Fruit fly (Drosophila melanogaster): Measurements from ENCODE around the gene wts.

wts gene

DNA sequence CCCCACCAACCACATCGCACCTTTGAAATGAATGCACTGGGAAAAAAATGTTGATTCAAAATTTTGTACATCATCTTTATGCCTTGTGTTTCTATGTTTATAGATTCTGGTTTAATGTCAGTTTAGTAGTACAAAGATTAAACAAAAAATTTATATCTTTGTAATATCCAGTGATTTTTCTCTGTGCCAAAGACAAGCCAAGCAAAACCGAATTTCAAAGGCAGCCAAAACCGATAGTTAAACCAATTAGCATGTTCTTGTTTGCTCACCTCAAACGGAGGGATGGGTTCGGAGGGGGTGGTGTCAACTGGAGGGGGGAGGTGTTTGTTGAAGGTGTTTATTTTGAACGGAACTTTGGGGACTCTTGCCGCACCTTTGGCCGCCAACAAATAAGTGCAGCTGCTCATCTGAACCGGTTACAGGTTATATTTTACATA, 7.5 kb upstream of the wts start (continued):
- peak in 1 of 2 experiments; percentile 99 for TF ChIP-seq Hr78 (GFP tag; optimal IDR thresholded peaks at IDR 0.05)
- TF ChIP-seq dimm (GFP tag; IDR thresholded peaks at IDR 0.05): peak; percentile 54; the same call in 1 of the 2 replicates
- TF ChIP-seq onecut (GFP tag; IDR thresholded peaks at IDR 0.05): peak; percentile 78
- TF ChIP-seq CG6854 (GFP tag; optimal IDR thresholded peaks at IDR 0.05): peak; percentile 69
- peak; percentile 76 for TF ChIP-seq scrt (GFP tag; optimal IDR thresholded peaks at IDR 0.05)
- peak; percentile 71 for TF ChIP-seq CG1602 (GFP tag; optimal IDR thresholded peaks at IDR 0.05)
- TF ChIP-seq Stat92E (GFP tag; optimal IDR thresholded peaks at IDR 0.05): peak in 1 of 3 experiments; percentile 35
- TF ChIP-seq unpg (GFP tag; optimal IDR thresholded peaks at IDR 0.05): peak; percentile 92
- peak; percentile 68 for TF ChIP-seq Gug (GFP tag; IDR thresholded peaks at IDR 0.05)
- peak; percentile 61 for TF ChIP-seq CG4282 (GFP tag; optimal IDR thresholded peaks at IDR 0.05)
- TF ChIP-seq fd102C (GFP tag; optimal IDR thresholded peaks at IDR 0.05): peak; percentile 25
- peak; percentile 62 for TF ChIP-seq CG31388 (GFP tag; optimal IDR thresholded peaks at IDR 0.05)
- no peak for TF ChIP-seq usp (GFP tag; optimal IDR thresholded peaks at IDR 0.05)
- no peak for TF ChIP-seq amos (GFP tag; IDR thresholded peaks at IDR 0.05; ENCODE audit: partially characterized antibody)
- TF ChIP-seq CG4404 (GFP tag; IDR thresholded peaks at IDR 0.05): peak; percentile 54
- TF ChIP-seq nerfin-2 (GFP tag; IDR thresholded peaks at IDR 0.05; ENCODE audit: partially characterized antibody): no peak
- TF ChIP-seq CG5180 (GFP tag; optimal IDR thresholded peaks at IDR 0.05): peak; percentile 75
- peak; percentile 73 for TF ChIP-seq croc (GFP tag; conservative IDR thresholded peaks at IDR 0.05)
- peak; percentile 77 to 80 for TF ChIP-seq Pdp1 (GFP tag; optimal IDR thresholded peaks at IDR 0.05)
- TF ChIP-seq fu2 (GFP tag; optimal IDR thresholded peaks at IDR 0.05): peak; percentile 73
- peak in 1 of 3 experiments; percentile 78 for TF ChIP-seq lola (GFP tag; optimal IDR thresholded peaks at IDR 0.05)
- TF ChIP-seq MESR4 (GFP tag; optimal IDR thresholded peaks at IDR 0.05): peak; percentile 1
- TF ChIP-seq CG3838 (GFP tag; optimal IDR thresholded peaks at IDR 0.05): peak; percentile 53
- TF ChIP-seq hbn (GFP tag; IDR thresholded peaks at IDR 0.05; ENCODE audit: partially characterized antibody): no peak
- peak; percentile 77 for TF ChIP-seq CG1647 (GFP tag; optimal IDR thresholded peaks at IDR 0.05)
- peak; percentile 78 for TF ChIP-seq CG14667 (GFP tag; IDR thresholded peaks at IDR 0.05)
- TF ChIP-seq Taf1 (GFP tag; IDR thresholded peaks at IDR 0.05): peak; percentile 38; the same call in 1 of the 2 replicates
- peak; percentile 90 for TF ChIP-seq fd96Cb (tag; optimal IDR thresholded peaks at IDR 0.05)
- TF ChIP-seq Lim3 (GFP tag; IDR thresholded peaks at IDR 0.05): peak; percentile 53; the same call in 1 of the 2 replicates
- TF ChIP-seq gsb (GFP tag; IDR thresholded peaks at IDR 0.05): peak; percentile 74
- peak; percentile 96 for TF ChIP-seq vvl (GFP tag; IDR thresholded peaks at IDR 0.05)
- TF ChIP-seq CG8944 (GFP tag; optimal IDR thresholded peaks at IDR 0.05): peak; percentile 77
- TF ChIP-seq Nf-YA (GFP tag; IDR thresholded peaks at IDR 0.05): peak; percentile 53
- peak; percentile 80 for TF ChIP-seq CG16863 (GFP tag; optimal IDR thresholded peaks at IDR 0.05)
- peak; percentile 72 for TF ChIP-seq CG12155 (GFP tag; optimal IDR thresholded peaks at IDR 0.05)
- TF ChIP-seq CG3281 (GFP tag; optimal IDR thresholded peaks at IDR 0.05): peak; percentile 80
- peak; percentile 86 for TF ChIP-seq row (GFP tag; IDR thresholded peaks at IDR 0.05)
- TF ChIP-seq CG5953 (GFP tag; IDR thresholded peaks at IDR 0.05): peak; percentile 64
- TF ChIP-seq dm (GFP tag; optimal IDR thresholded peaks at IDR 0.05): peak; percentile 54
- peak; percentile 92 for TF ChIP-seq tap (tag; optimal IDR thresholded peaks at IDR 0.05)
- TF ChIP-seq CG10654 (GFP tag; optimal IDR thresholded peaks at IDR 0.05): peak; percentile 79
- peak; percentile 68 for TF ChIP-seq Mad (GFP tag; optimal IDR thresholded peaks at IDR 0.05)
- peak; percentile 92 for TF ChIP-seq CG1603 (tag; optimal IDR thresholded peaks at IDR 0.05)
- TF ChIP-seq CG7372 (GFP tag; IDR thresholded peaks at IDR 0.05): peak; percentile 87
- TF ChIP-seq dati (GFP tag; IDR thresholded peaks at IDR 0.05): peak; percentile 74
- TF ChIP-seq kay (GFP tag; optimal IDR thresholded peaks at IDR 0.05): peak; percentile 61
- peak; percentile 62 for TF ChIP-seq wor (GFP tag; IDR thresholded peaks at IDR 0.05)
- TF ChIP-seq sens (GFP tag): peak; percentile 98
- TF ChIP-seq ewg (GFP tag; optimal IDR thresholded peaks at IDR 0.05): peak; percentile 66
- TF ChIP-seq ro (GFP tag; IDR thresholded peaks at IDR 0.05): peak; percentile 75; the same call in 1 of the 2 replicates

Data from whole organism, embryonic.